Worm (Caenorhabditis elegans) whole organism, mixed stage, embryonic: Measurements from ENCODE around the gene C46C11.3.

ENCODE experiments used
- blmp-1 ChIP-seq: fragments of 150-350 bp; optimal IDR thresholded peaks from 2 replicates; lab custom pipeline; 2014; ENCODE audit warnings: missing biosample characterization, missing genetic modification characterization
- elt-3 ChIP-seq: fragments of 150-350 bp; optimal IDR thresholded peaks from 2 replicates; lab custom pipeline; 2014; ENCODE audit warnings: missing biosample characterization, missing genetic modification characterization
- lin-13 ChIP-seq: fragments of 150-350 bp; optimal IDR thresholded peaks from 2 replicates; lab custom pipeline; 2014; ENCODE audit warnings: missing biosample characterization, missing genetic modification characterization
- lsy-2 ChIP-seq: fragments of 150-350 bp; optimal IDR thresholded peaks from 2 replicates; lab custom pipeline; 2014; ENCODE audit warnings: missing biosample characterization, missing genetic modification characterization
- mab-5 ChIP-seq: fragments of 150-350 bp; optimal IDR thresholded peaks from 2 replicates; lab custom pipeline; 2014; ENCODE audit warnings: missing biosample characterization, missing genetic modification characterization
- mep-1 ChIP-seq: fragments of 150-350 bp; optimal IDR thresholded peaks from 2 replicates; lab custom pipeline; 2017; ENCODE audit warnings: missing biosample characterization, missing genetic modification reagents, missing genetic modification characterization, inconsistent platforms
- nhr-237 ChIP-seq: fragments of 150-350 bp; optimal IDR thresholded peaks from 2 replicates; lab custom pipeline; 2014; ENCODE audit warnings: missing biosample characterization, missing genetic modification characterization
- nhr-76 ChIP-seq: sonication (generic microtip); optimal IDR thresholded peaks from 2 replicates; lab custom pipeline; 2017; ENCODE audit warnings: missing biosample characterization, missing genetic modification characterization
- pha-4 ChIP-seq: fragments of 150-350 bp; optimal IDR thresholded peaks from 2 replicates; lab custom pipeline; 2018; ENCODE audit warnings: missing biosample characterization, missing genetic modification reagents, missing genetic modification characterization
- snpc-4 ChIP-seq: fragments of 150-350 bp; optimal IDR thresholded peaks from 2 replicates; lab custom pipeline; 2014; ENCODE audit warnings: missing biosample characterization, missing genetic modification characterization
- unc-39 ChIP-seq: fragments of 150-350 bp; optimal IDR thresholded peaks from 2 replicates; lab custom pipeline; 2014; ENCODE audit warnings: missing biosample characterization, missing genetic modification characterization
- ztf-11 ChIP-seq: fragments of 150-350 bp; optimal IDR thresholded peaks from 2 replicates; lab custom pipeline; 2014; ENCODE audit warnings: missing biosample characterization, missing genetic modification characterization

DNA sequence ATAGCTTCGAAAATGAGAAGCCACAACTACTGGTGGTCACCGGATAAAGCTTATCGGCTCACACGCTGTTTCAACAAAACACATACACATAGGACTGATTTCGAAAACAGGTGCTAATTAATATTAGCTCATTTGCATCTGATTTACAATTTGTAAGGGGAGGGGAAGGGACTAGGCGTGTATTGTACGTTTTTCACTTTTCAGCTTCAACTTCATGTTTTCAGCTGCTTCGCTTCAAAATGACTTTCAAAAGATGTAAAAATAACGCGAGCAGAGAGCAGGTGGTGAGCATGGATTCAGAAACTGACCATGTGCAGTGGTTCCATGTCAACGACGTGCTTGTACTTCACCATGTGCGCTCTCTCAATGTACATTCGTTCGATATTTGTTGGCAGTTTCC is 21.1 kb upstream of the C46C11.3 start:
- TF ChIP-seq blmp-1 (tag; lab: Kevin White, UChicago) (no peak), snpc-4 (tag; lab: Kevin White, UChicago) (no peak), lsy-2 (tag; lab: Kevin White, UChicago) (no peak), ztf-11 (no peak), unc-39 (tag; lab: Kevin White, UChicago) (no peak), nhr-76 (tag; lab: Kevin White, UChicago) (no peak), mab-5 (no peak), mep-1 (tag; lab: Kevin White, UChicago) (no peak), nhr-237 (tag; lab: Kevin White, UChicago) (no peak), pha-4 (no peak), elt-3 (tag; lab: Kevin White, UChicago) (no peak), lin-13 (tag; lab: Kevin White, UChicago) (no peak)
